Fruit fly (Drosophila melanogaster) whole organism: Measurements from ENCODE around the gene HP1e.

Source experiments
- CG8478 ChIP-seq: fragments of >200 bp; optimal IDR thresholded peaks from 2 replicates; lab custom pipeline; 2018; ENCODE audit warnings: inconsistent platforms
- Dll ChIP-seq: fragments of >200 bp; optimal IDR thresholded peaks from 2 replicates; lab custom pipeline; 2017
- EcR ChIP-seq, 2 experiments: fragments of >200 bp; optimal IDR thresholded peaks; 2 replicates each; lab custom pipeline; 2017; ENCODE audit warnings: missing biosample characterization in 2 of 2, missing genetic modification characterization in 2 of 2, missing genetic modification reagents in 2 of 2
- pan ChIP-seq: fragments of >200 bp; optimal IDR thresholded peaks from 2 replicates; lab custom pipeline; 2017
- psq ChIP-seq: fragments of >200 bp; optimal IDR thresholded peaks from 2 replicates; lab custom pipeline; 2017
- usp ChIP-seq: fragments of >200 bp; optimal IDR thresholded peaks from 2 replicates; lab custom pipeline; 2017; ENCODE audit warnings: missing biosample characterization, missing genetic modification characterization, mixed read lengths

DNA sequence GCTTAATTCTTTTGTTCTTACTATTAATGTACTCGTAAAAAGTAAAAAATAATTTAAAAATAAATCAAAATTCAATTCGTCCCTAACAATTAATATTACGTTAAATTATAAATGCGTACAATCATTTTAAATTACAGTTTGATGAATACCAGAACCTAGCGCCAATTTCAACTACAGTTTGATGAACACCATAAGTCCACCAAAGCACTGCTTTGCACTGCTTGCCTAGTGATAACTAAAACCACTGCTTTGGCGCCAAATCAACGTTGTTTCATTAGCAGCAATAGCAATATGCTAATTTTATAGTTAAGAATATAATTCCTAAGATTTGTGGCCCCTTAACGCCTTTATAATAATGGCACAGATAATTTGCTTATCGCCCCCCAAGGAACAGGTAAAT is 7.2 kb downstream of the HP1e start:
- TF ChIP-seq usp (GFP tag; lab: Kevin White, UChicago) (no peak), Dll (lab: Kevin White, UChicago) (no peak), EcR (GFP tag; optimal IDR thresholded peaks at IDR 0.05; lab: Kevin White, UChicago) (no peak), psq (lab: Kevin White, UChicago) (no peak), pan (lab: Kevin White, UChicago) (no peak), CG8478 (lab: Kevin White, UChicago) (no peak)
